Fruit fly (Drosophila melanogaster) whole organism, adult: ENCODE measurements around the gene CG18258.

Experiments used
- CG11617 ChIP-seq: fragments of 200-800 bp; sonication (Bioruptor generic); optimal IDR thresholded peaks from 2 replicates; lab custom pipeline; 2017; ENCODE audit warnings: mild to moderate bottlenecking, missing biosample characterization, missing genetic modification reagents, missing genetic modification characterization
- CG12768 ChIP-seq: fragments of 200-800 bp; sonication (Bioruptor generic); optimal IDR thresholded peaks from 2 replicates; lab custom pipeline; 2017; ENCODE audit warnings: missing biosample characterization, missing genetic modification characterization, mild to moderate bottlenecking, moderate library complexity, missing genetic modification reagents
- CG14711 ChIP-seq: fragments of 200-800 bp; sonication (Bioruptor generic); optimal IDR thresholded peaks from 2 replicates; lab custom pipeline; 2018; ENCODE audit warnings: missing biosample characterization, mild to moderate bottlenecking, missing genetic modification characterization, moderate library complexity
- CG1620 ChIP-seq: fragments of 200-800 bp; sonication (Bioruptor generic); optimal IDR thresholded peaks from 2 replicates; lab custom pipeline; 2016; ENCODE audit warnings: missing biosample characterization, missing genetic modification characterization
- CG33017 ChIP-seq: fragments of 200-800 bp; sonication (Bioruptor generic); optimal IDR thresholded peaks from 2 replicates; lab custom pipeline; 2018; ENCODE audit warnings: missing biosample characterization, mild to moderate bottlenecking, missing genetic modification characterization, moderate library complexity
- CG5204 ChIP-seq: fragments of 200-800 bp; sonication (Bioruptor generic); optimal IDR thresholded peaks from 2 replicates; lab custom pipeline; 2016; ENCODE audit warnings: missing biosample characterization, missing genetic modification characterization
- CG7045 ChIP-seq: fragments of 200-800 bp; sonication (Bioruptor generic); optimal IDR thresholded peaks from 2 replicates; lab custom pipeline; 2017; ENCODE audit warnings: missing biosample characterization, mild to moderate bottlenecking, missing genetic modification characterization
- CG7101 ChIP-seq: fragments of 200-800 bp; sonication (Bioruptor generic); optimal IDR thresholded peaks from 2 replicates; lab custom pipeline; 2018; ENCODE audit warnings: missing biosample characterization, mild to moderate bottlenecking, missing genetic modification characterization, moderate library complexity
- Clk ChIP-seq: fragments of 200-800 bp; sonication (Bioruptor generic); optimal IDR thresholded peaks from 2 replicates; lab custom pipeline; 2017; ENCODE audit warnings: missing biosample characterization, missing genetic modification characterization
- Crg-1 ChIP-seq: fragments of 200-800 bp; sonication (Bioruptor generic); optimal IDR thresholded peaks from 2 replicates; lab custom pipeline; 2016; ENCODE audit warnings: missing biosample characterization, missing genetic modification characterization
- Hr96 ChIP-seq: fragments of 200-800 bp; sonication (Bioruptor generic); optimal IDR thresholded peaks from 2 replicates; lab custom pipeline; 2016; ENCODE audit warnings: missing biosample characterization, missing genetic modification characterization
- Mnt ChIP-seq: fragments of 200-800 bp; sonication (Bioruptor generic); optimal IDR thresholded peaks from 2 replicates; lab custom pipeline; 2016; ENCODE audit warnings: missing biosample characterization, mild to moderate bottlenecking, missing genetic modification characterization
- bab1 ChIP-seq: fragments of 200-800 bp; sonication (Bioruptor generic); optimal IDR thresholded peaks from 3 replicates; lab custom pipeline; 2019; ENCODE audit warnings: missing biosample characterization, mild to moderate bottlenecking, missing genetic modification characterization, moderate library complexity
- cic ChIP-seq: fragments of 200-800 bp; sonication (Bioruptor generic); optimal IDR thresholded peaks from 2 replicates; lab custom pipeline; 2017; ENCODE audit warnings: missing biosample characterization, mild to moderate bottlenecking, missing genetic modification characterization, moderate library complexity
- cnc ChIP-seq, 2 experiments: fragments of >200 bp; optimal IDR thresholded peaks; 2 replicates each; lab custom pipeline; 2017
- kay ChIP-seq: fragments of 200-800 bp; sonication (Bioruptor generic); peaks from one replicate; lab custom pipeline; 2016; ENCODE audit warnings: missing biosample characterization, missing genetic modification characterization, borderline replicate concordance
- ovo ChIP-seq: fragments of 200-800 bp; sonication (Bioruptor generic); optimal IDR thresholded peaks from 2 replicates; lab custom pipeline; 2016; ENCODE audit warnings: missing biosample characterization, missing genetic modification characterization
- pad ChIP-seq: fragments of 200-800 bp; sonication (Bioruptor generic); optimal IDR thresholded peaks from 3 replicates; lab custom pipeline; 2017; ENCODE audit warnings: missing biosample characterization, missing genetic modification characterization, mild to moderate bottlenecking, moderate library complexity, missing genetic modification reagents
- tj ChIP-seq: fragments of 200-800 bp; sonication (Bioruptor generic); optimal IDR thresholded peaks from 3 replicates; lab custom pipeline; 2017; ENCODE audit warnings: missing biosample characterization, mild to moderate bottlenecking, missing genetic modification characterization, moderate library complexity
- toe ChIP-seq: fragments of 200-800 bp; sonication (Bioruptor generic); optimal IDR thresholded peaks from 2 replicates; lab custom pipeline; 2016; ENCODE audit warnings: missing biosample characterization, missing genetic modification characterization

CG18258 gene

dm6 chrX:17230944-17231343 lies 18.8 kb downstream of the CG18258 start, which contains the start of gene CG10597:
TSS of gene CG10597 (minus strand) at chrX:17231044.
- TF ChIP-seq pad (no peak), cic (GFP tag; lab: Kevin White, UChicago) (no peak), CG7045 (GFP tag; lab: Kevin White, UChicago) (no peak), Clk (GFP tag; lab: Kevin White, UChicago) (no peak), Crg-1 (GFP tag; lab: Kevin White, UChicago) (no peak), ovo (GFP tag; lab: Kevin White, UChicago) (no peak), bab1 (GFP tag; lab: Kevin White, UChicago) (no peak), CG12768 (GFP tag; lab: Kevin White, UChicago) (no peak), CG1620 (GFP tag; lab: Kevin White, UChicago) (no peak)

DNA sequence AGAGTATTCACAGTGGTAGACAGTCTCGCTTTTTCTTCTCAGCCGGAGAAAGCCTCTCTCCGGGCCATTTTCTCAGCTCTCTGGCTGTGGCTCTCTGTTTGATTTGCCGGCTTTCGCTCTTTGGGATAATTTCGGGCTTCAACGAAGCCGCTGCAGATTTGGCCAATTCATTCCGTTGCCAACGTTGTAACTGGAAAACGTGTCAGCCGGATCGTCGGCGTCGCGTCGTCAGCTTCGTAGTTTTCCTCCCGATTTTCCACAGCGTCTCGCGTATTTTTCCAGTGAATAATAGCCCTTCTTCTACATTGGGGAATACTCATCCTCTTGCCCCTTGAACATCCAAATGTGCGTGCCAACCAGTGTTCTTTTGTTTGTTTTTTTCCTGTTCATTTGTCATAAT lies 20.5 kb downstream of the CG18258 start, which contains the start of gene f:
Gene f, plus strand, starts transcription at position 301 of the 400 bp plus-strand sequence.
- no peak for TF ChIP-seq kay (GFP tag; lab: Kevin White, UChicago)
- TF ChIP-seq cic (GFP tag; lab: Kevin White, UChicago): no peak
- no peak for TF ChIP-seq CG1620 (GFP tag; lab: Kevin White, UChicago)
- no peak for TF ChIP-seq Hr96 (GFP tag; lab: Kevin White, UChicago)
- TF ChIP-seq pad: no peak
- TF ChIP-seq Clk (GFP tag; lab: Kevin White, UChicago): no peak
- TF ChIP-seq tj (GFP tag; lab: Kevin White, UChicago): no peak

dm6 chrX:17236468-17236867 lies 24.4 kb downstream of the CG18258 start:
- TF ChIP-seq kay (GFP tag; lab: Kevin White, UChicago): no peak
- no peak for TF ChIP-seq CG5204 (GFP tag; lab: Kevin White, UChicago)

- TF ChIP-seq CG33017 (tag; lab: Kevin White, UChicago) (no peak), tj (GFP tag; lab: Kevin White, UChicago) (no peak)
These were observed 25.3 kb downstream of the CG18258 start for dm6 chrX:17237421-17237820.

- no peak for TF ChIP-seq CG33017 (tag; lab: Kevin White, UChicago)
- TF ChIP-seq cnc (optimal IDR thresholded peaks at IDR 0.05; lab: Kevin White, UChicago): no peak
- TF ChIP-seq pad: no peak
- peak; percentile 42 for TF ChIP-seq bab1 (GFP tag; lab: Kevin White, UChicago)
- no peak for TF ChIP-seq Crg-1 (GFP tag; lab: Kevin White, UChicago)
- no peak for TF ChIP-seq CG11617 (GFP tag; lab: Kevin White, UChicago)
- peak; percentile 2 for TF ChIP-seq CG5204 (GFP tag; lab: Kevin White, UChicago)
- no peak for TF ChIP-seq Hr96 (GFP tag; lab: Kevin White, UChicago)
- no peak for TF ChIP-seq CG14711
- TF ChIP-seq kay (GFP tag; lab: Kevin White, UChicago): no peak
- no peak for TF ChIP-seq Mnt
- no peak for TF ChIP-seq CG7101 (tag; lab: Kevin White, UChicago)
- no peak for TF ChIP-seq CG1620 (GFP tag; lab: Kevin White, UChicago)
These were observed 32.7 kb downstream of the CG18258 start, which contains the start of gene CG8915 for dm6 chrX:17244854-17245253. TSS of gene CG8915 (minus strand) at chrX:17245001.

DNA sequence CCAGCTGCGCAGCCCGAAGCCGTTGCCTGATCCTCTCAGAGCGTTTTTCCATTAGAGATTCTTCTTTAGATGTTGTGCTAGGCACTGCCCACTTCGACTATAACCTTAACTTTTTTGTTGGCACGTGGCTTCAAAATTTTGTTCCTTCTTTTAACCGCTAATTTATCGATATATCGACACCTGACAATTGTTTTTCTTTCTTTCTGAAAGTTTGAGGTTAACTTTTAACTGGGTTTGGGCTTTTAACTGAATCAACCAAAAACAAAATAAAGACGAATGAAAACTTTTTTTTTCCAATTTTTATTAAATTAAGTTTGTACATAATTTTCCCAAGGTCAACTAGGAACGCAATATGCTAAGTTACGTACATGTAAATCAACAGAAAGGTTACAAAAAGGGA lies 34.8 kb downstream of the CG18258 start, which contains the start of gene CG42854:
Gene CG42854, minus strand, starts transcription at position 101 of the 400 bp plus-strand sequence.
- TF ChIP-seq cic (GFP tag; lab: Kevin White, UChicago) (no peak), ovo (GFP tag; lab: Kevin White, UChicago) (no peak), Hr96 (GFP tag; lab: Kevin White, UChicago) (no peak), CG7101 (tag; lab: Kevin White, UChicago) (no peak), Clk (GFP tag; lab: Kevin White, UChicago) (no peak), CG1620 (GFP tag; lab: Kevin White, UChicago) (no peak), bab1 (GFP tag; lab: Kevin White, UChicago) (no peak), Mnt (no peak), tj (GFP tag; lab: Kevin White, UChicago) (no peak)

dm6 chrX:17249326-17249725 lies 37.2 kb downstream of the CG18258 start, which contains the start of gene CG8675:
TSS of gene CG8675 (minus strand) at chrX:17249502.
- peak; percentile 41 for TF ChIP-seq Mnt
- no peak for TF ChIP-seq toe

dm6 chrX:17254094-17254493 lies 42.0 kb downstream of the CG18258 start:
- TF ChIP-seq Clk (GFP tag; lab: Kevin White, UChicago): no peak
- no peak for TF ChIP-seq pad
- no peak for TF ChIP-seq Hr96 (GFP tag; lab: Kevin White, UChicago)
- no peak for TF ChIP-seq CG7045 (GFP tag; lab: Kevin White, UChicago)
- TF ChIP-seq toe: no peak
